Worm (Caenorhabditis elegans): ENCODE measurements around the gene hum-8.

ce11 chrIV:425052-425451, 15.3 kb downstream of the hum-8 start, which contains the start of gene daf-18:
- TF ChIP-seq blmp-1 (tag; optimal IDR thresholded peaks at IDR 0.05) = no peak
- TF ChIP-seq ces-1 (GFP tag; optimal IDR thresholded peaks at IDR 0.05) = no peak
